Fruit fly (Drosophila melanogaster) whole organism, adult: Measurements from ENCODE around the gene salt.

Experiments
- CG7101 ChIP-seq: fragments of 200-800 bp; sonication (Bioruptor generic); optimal IDR thresholded peaks from 2 replicates; lab custom pipeline; 2018; ENCODE audit warnings: missing biosample characterization, mild to moderate bottlenecking, missing genetic modification characterization, moderate library complexity
- cnc ChIP-seq, 2 experiments: fragments of >200 bp; optimal IDR thresholded peaks; 2 replicates each; lab custom pipeline; 2017
- kay ChIP-seq: fragments of 200-800 bp; sonication (Bioruptor generic); peaks from one replicate; lab custom pipeline; 2016; ENCODE audit warnings: missing biosample characterization, missing genetic modification characterization, borderline replicate concordance
- ovo ChIP-seq: fragments of 200-800 bp; sonication (Bioruptor generic); optimal IDR thresholded peaks from 2 replicates; lab custom pipeline; 2016; ENCODE audit warnings: missing biosample characterization, missing genetic modification characterization

DNA sequence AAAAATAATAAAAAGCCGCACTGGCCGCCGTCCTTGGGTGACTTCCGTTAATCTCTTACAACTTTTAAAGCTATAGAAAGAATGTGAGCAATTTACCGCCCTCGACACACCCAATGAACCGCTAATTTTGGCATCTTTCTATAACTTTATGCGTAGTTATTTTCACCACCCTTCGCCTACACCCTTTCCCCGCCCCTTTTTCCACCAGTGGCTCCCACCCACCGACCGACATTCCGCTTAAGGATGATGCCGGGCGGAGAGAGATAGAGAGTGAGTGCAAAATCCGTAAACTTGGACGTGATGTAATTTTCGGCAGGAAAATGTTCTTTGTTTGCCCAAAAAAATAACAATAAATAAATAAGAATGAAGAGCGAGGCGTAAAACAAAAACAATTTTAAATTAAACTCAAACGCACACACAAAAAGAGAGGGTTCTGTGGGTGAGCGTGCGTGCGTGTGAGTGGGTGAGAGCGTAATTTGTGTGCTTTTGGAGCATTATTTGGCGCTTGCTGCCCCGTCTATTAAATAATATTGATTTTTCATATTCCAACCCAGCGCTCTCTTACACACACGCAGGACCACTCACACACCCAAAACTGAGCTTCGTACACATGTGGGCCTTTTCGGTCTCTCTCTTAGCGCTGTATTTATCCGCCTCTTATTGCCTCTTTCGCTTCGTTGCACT lies 23.1 kb upstream of the salt start:
- TF ChIP-seq CG7101 (tag; lab: Kevin White, UChicago), result no peak
- peak; percentile 8 for TF ChIP-seq kay (GFP tag; lab: Kevin White, UChicago)
- no peak for TF ChIP-seq ovo
- TF ChIP-seq cnc (optimal IDR thresholded peaks at IDR 0.05; lab: Kevin White, UChicago), result no peak
